Worm (Caenorhabditis elegans) whole organism, dauer: ENCODE data around the gene smvt-1.

ENCODE experiments used
- unc-62 ChIP-seq: sonication (generic microtip); optimal IDR thresholded peaks from 2 replicates; lab custom pipeline; 2017; ENCODE audit warnings: missing biosample characterization, missing genetic modification reagents, missing genetic modification characterization

The smvt-1 gene

ce11 chrX:2572646-2573149 lies 23.9 kb upstream of the smvt-1 start, which contains the start of the genes ccd-5 and F52H2.1:
Gene ccd-5, minus strand, starts transcription at chrX:2572653.
Gene F52H2.1, plus strand, starts transcription at chrX:2573099.
- no peak for TF ChIP-seq unc-62 (GFP tag; lab: Kevin White, UChicago)

DNA sequence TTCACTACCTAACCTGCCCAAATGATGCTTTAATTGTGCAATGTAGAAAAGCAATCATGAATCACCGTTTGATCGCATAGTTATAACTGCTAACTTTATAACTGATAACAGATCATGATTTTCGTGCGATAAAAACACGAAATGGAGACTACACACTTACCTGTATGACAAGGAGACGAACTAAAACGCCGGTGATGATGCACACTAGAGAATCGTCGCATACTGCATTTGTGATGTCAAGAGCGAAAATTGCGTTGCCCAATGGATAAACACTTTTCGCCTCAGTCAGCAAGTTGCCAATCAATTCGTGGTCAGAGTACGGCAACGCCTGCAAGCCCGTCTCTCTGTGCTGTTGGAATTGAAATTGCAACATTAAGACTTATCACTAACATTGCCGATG lies 20.3 kb upstream of the smvt-1 start:
- TF ChIP-seq unc-62 (GFP tag; lab: Kevin White, UChicago) = no peak

ce11 chrX:2567761-2568160 lies 19.0 kb upstream of the smvt-1 start:
- no peak for TF ChIP-seq unc-62 (GFP tag; lab: Kevin White, UChicago)

- TF ChIP-seq unc-62 (GFP tag; lab: Kevin White, UChicago) = no peak
These were observed 16.6 kb upstream of the smvt-1 start, which contains the start of gene F52H2.15 for ce11 chrX:2565308-2565773. Gene F52H2.15, plus strand, starts transcription at chrX:2565358.

DNA sequence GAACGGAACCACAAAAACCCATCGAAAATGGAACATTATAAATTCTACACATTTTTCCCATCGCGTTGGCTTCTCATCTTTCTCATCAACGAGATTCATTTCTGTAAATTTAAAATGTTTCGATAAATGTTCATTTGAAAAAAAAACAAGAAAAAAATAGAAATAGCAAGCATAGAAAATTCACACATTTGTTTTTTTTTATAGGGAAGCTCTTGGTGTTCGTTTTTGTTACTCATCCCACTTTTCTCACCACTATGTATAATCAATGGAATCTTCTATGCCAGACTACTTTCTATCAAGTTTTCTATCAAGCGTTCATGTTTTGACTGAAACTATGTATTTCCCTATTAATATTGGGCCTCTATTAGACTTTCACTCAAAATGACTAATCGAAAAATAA lies 15.3 kb upstream of the smvt-1 start, which contains the start of gene dhcr-24:
TSS of gene dhcr-24 (minus strand) at position 101 of the 400 bp plus-strand sequence.
- no peak for TF ChIP-seq unc-62 (GFP tag; lab: Kevin White, UChicago)

- no peak for TF ChIP-seq unc-62 (GFP tag; lab: Kevin White, UChicago)
These were observed 11.2 kb upstream of the smvt-1 start, which contains the start of gene F52H2.5 for ce11 chrX:2559979-2560378. Gene F52H2.5, minus strand, starts transcription at chrX:2560079.

ce11 chrX:2559399-2559798 lies 10.6 kb upstream of the smvt-1 start:
- no peak for TF ChIP-seq unc-62 (GFP tag; lab: Kevin White, UChicago)

- no peak for TF ChIP-seq unc-62 (GFP tag; lab: Kevin White, UChicago)
These were observed 4.7 kb upstream of the smvt-1 start for ce11 chrX:2553433-2553860.

ce11 chrX:2552210-2552674 lies 3.5 kb upstream of the smvt-1 start, which contains the start of gene aat-3:
Gene aat-3, plus strand, starts transcription at chrX:2552260.
- TF ChIP-seq unc-62 (GFP tag; lab: Kevin White, UChicago) = no peak

ce11 chrX:2551450-2551849 lies 2.7 kb upstream of the smvt-1 start:
- TF ChIP-seq unc-62 (GFP tag; lab: Kevin White, UChicago) = no peak

- TF ChIP-seq unc-62 (GFP tag; lab: Kevin White, UChicago) = no peak
These were observed 1.9 kb upstream of the smvt-1 start for ce11 chrX:2550665-2551064.

DNA sequence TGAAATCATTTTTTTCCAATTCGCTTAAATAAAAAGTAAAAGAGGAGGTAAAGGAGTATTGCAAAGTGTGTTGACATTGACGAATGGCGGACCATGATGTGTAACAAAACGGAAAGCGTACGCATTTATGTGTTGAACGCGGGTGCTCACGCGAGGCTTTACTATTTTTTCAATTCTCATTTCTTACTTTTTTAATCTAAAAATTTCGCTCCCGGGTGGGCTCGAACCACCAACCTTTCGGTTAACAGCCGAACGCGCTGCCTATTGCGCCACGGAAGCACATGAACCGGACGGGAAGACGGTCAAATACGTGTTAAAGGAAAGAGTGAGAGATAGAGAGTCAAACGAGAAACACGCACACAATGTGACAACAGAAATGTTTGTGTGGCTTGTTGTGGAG lies 538 bp upstream of the smvt-1 start:
- TF ChIP-seq unc-62 (GFP tag; lab: Kevin White, UChicago) = no peak

- TF ChIP-seq unc-62 (GFP tag; lab: Kevin White, UChicago) = no peak
These were observed 4.1 kb downstream of the smvt-1 start for ce11 chrX:2544645-2545044.

DNA sequence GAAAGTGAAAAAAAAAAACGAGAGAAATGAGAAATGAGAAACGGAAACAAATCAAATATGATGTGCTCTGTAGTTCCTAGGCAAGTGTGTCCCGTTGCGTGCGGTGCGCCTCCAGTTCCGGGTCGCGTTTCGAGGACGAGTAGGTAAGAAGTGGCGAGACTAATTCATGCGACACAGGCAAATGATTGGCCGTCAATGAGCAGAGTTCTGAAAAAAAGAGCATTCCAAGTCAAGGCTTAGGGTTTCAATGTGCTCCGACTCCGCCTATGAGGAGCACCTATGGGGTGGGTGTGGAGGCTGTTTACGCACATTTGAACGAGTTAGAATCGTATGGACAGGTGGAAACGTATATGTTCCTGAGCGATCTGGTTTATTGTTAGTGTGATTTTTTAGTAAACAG lies 5.4 kb downstream of the smvt-1 start:
- TF ChIP-seq unc-62 (GFP tag; lab: Kevin White, UChicago) = no peak

- TF ChIP-seq unc-62 (GFP tag; lab: Kevin White, UChicago) = no peak
These were observed 7.7 kb downstream of the smvt-1 start, which contains the start of gene F52H2.3 for ce11 chrX:2541003-2541521. Gene F52H2.3, minus strand, starts transcription at chrX:2541053.

DNA sequence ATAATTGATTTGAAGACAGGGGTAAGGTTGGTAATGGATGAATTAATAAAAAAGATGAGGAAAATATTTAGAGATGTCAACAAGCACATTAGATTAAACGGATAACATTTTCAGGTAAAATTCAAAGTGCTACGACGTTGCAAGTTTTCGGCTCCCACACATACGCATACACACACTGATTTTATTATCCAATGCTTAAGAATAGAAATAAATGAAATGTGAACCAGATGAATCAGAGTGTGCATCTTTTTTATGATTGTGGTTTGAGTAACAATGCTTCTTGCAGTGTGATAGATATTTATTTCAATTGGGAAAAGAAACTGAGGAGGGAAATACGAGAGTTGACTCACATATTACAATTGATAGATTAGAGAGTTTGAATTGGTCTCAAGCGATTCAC lies 10.1 kb downstream of the smvt-1 start:
- TF ChIP-seq unc-62 (GFP tag; lab: Kevin White, UChicago) = no peak

- no peak for TF ChIP-seq unc-62 (GFP tag; lab: Kevin White, UChicago)
These were observed 12.5 kb downstream of the smvt-1 start for ce11 chrX:2536246-2536772.
